Worm (Caenorhabditis elegans): ENCODE results near the gene fbxa-10.

The fbxa-10 gene

ce11 chrIII:1002510-1002909 is 50.3 kb downstream of the fbxa-10 start, which contains the start of gene clec-150 (continued):
- TF ChIP-seq nhr-28 (tag; optimal IDR thresholded peaks at IDR 0.05) (peak; percentile 78), dve-1 (tag; optimal IDR thresholded peaks at IDR 0.05; ENCODE audit: insufficient read depth) (peak; percentile 93)
